Fruit fly (Drosophila melanogaster) whole organism, wandering third instar larva: Measurements from ENCODE around the gene ddbt.

Experiments
- CG32264 ChIP-seq: fragments of 200-800 bp; sonication (Bioruptor generic); optimal IDR thresholded peaks from 2 replicates; lab custom pipeline; 2016; ENCODE audit warnings: missing biosample characterization, missing genetic modification characterization
- Hr78 ChIP-seq: fragments of >200 bp; optimal IDR thresholded peaks from 2 replicates; lab custom pipeline; 2017; ENCODE audit warnings: missing biosample characterization, missing genetic modification characterization
- Myc ChIP-seq: fragments of >200 bp; optimal IDR thresholded peaks from 2 replicates; lab custom pipeline; 2017
- N ChIP-seq: fragments of >200 bp; optimal IDR thresholded peaks from 2 replicates; lab custom pipeline; 2018; ENCODE audit warnings: missing biosample characterization, missing external identifiers, missing genetic modification characterization
- OdsH ChIP-seq: fragments of 200-800 bp; sonication (Bioruptor generic); optimal IDR thresholded peaks from 2 replicates; lab custom pipeline; 2016; ENCODE audit warnings: missing biosample characterization, mild to moderate bottlenecking, missing genetic modification characterization
- Vsx2 ChIP-seq: fragments of 200-300, 225-300 bp; sonication (Bioruptor generic); optimal IDR thresholded peaks from 2 replicates; lab custom pipeline; 2018; ENCODE audit warnings: missing biosample characterization, missing genetic modification characterization; ENCODE audit not compliant: partially characterized antibody
- dl ChIP-seq, 2 experiments: fragments of 175-275, 200-275 bp in 1 of 2; fragments of 200-275 bp in 1 of 2; sonication (Bioruptor generic); optimal IDR thresholded peaks; lab custom pipeline; 2018; ENCODE audit warnings: mild to moderate bottlenecking in 2 of 2, missing biosample characterization in 2 of 2, missing genetic modification characterization in 2 of 2, moderate library complexity in 2 of 2; ENCODE audit not compliant: partially characterized antibody in 2 of 2, insufficient read depth in 1 of 2
- dmrt93B ChIP-seq: fragments of 200-800 bp; sonication (Bioruptor generic); optimal IDR thresholded peaks from 2 replicates; lab custom pipeline; 2018; ENCODE audit warnings: missing biosample characterization, mild to moderate bottlenecking, missing genetic modification characterization
- dsf ChIP-seq: sonication (Bioruptor generic); optimal IDR thresholded peaks from 2 replicates; lab custom pipeline; 2016; ENCODE audit warnings: missing biosample characterization, missing genetic modification characterization, borderline replicate concordance
- ey ChIP-seq: fragments of 200-800 bp; sonication (Bioruptor generic); optimal IDR thresholded peaks from 2 replicates; lab custom pipeline; 2016; ENCODE audit warnings: missing biosample characterization, missing genetic modification characterization
- fru ChIP-seq: fragments of 200-800 bp; sonication (Bioruptor generic); optimal IDR thresholded peaks from 3 replicates; lab custom pipeline; 2016; ENCODE audit warnings: missing biosample characterization, mild to moderate bottlenecking, missing genetic modification characterization
- lola ChIP-seq: fragments of >200 bp; optimal IDR thresholded peaks from 2 replicates; lab custom pipeline; 2017; ENCODE audit warnings: missing biosample characterization, missing genetic modification characterization
- psq ChIP-seq: fragments of 200-800 bp; sonication (Bioruptor generic); optimal IDR thresholded peaks from 3 replicates; lab custom pipeline; 2017; ENCODE audit warnings: missing biosample characterization, mild to moderate bottlenecking, missing genetic modification characterization, moderate library complexity

DNA sequence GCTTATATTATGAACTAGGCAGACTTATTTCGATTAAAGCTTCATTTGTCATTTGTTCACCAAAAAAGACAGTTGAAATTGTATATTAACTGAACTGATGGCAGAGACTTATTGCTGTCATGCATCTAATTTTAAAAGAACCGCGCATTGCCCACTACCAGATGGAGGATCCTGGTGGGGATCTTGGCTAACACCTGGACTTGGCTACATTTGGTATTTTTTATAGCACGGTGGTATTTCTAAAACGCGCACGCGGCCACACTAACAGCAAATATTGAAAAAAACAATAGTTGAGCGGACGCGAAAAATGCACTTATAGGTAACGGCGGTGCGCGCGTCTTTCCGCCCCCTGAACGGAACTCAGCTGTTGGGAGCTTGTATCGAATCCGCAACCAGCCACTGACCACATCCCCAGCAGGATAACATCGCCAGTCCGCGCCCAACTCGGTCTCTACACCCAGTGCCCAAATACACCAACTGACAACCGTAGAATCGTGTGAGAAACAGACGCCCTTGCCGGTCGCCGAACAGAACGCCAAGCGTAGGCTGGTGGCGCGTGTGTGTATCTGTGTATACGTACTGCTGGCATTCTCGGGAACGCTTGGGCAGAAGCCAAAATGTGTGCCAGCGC, 24.6 kb upstream of the ddbt start:
- no peak for TF ChIP-seq N (GFP tag; lab: Kevin White, UChicago)
- no peak for TF ChIP-seq ey (GFP tag; lab: Kevin White, UChicago)
- no peak for TF ChIP-seq dsf (GFP tag; lab: Kevin White, UChicago)
- no peak for TF ChIP-seq dmrt93B (GFP tag; lab: Kevin White, UChicago)
- TF ChIP-seq Hr78 (GFP tag; lab: Kevin White, UChicago), result no peak
- TF ChIP-seq CG32264 (GFP tag; lab: Kevin White, UChicago), result no peak
- TF ChIP-seq lola (GFP tag; lab: Kevin White, UChicago), result no peak
- peak; percentile 28 for TF ChIP-seq Myc (lab: Kevin White, UChicago)
- no peak for TF ChIP-seq Vsx2
- TF ChIP-seq psq (GFP tag; lab: Kevin White, UChicago), result no peak
- TF ChIP-seq dl (GFP tag; optimal IDR thresholded peaks at IDR 0.05; lab: Kevin White, UChicago; ENCODE audit: insufficient read depth in 1 of 2, partially characterized antibody in 2 of 2), result no peak
- TF ChIP-seq fru, result no peak
- no peak for TF ChIP-seq OdsH (GFP tag; lab: Kevin White, UChicago)
